Fruit fly (Drosophila melanogaster) whole organism, pupa: ENCODE data around the gene CG15739.
A peak's percentile ranks its signal among the peaks of the same experiment; 100 is the strongest.

ENCODE experiments used
- CG15710 ChIP-seq: fragments of 200-800 bp; sonication (Bioruptor generic); optimal IDR thresholded peaks from 2 replicates; lab custom pipeline; 2018; ENCODE audit warnings: missing biosample characterization, mild to moderate bottlenecking, missing genetic modification characterization, moderate library complexity
- CG17806 ChIP-seq: fragments of 200-800 bp; sonication (Bioruptor generic); optimal IDR thresholded peaks from 2 replicates; lab custom pipeline; 2018; ENCODE audit warnings: missing biosample characterization, mild to moderate bottlenecking, missing genetic modification characterization, moderate library complexity
- CG32121 ChIP-seq: fragments of 200-800 bp; sonication (Bioruptor generic); IDR thresholded peaks from 2 replicates; pipeline ENCODE4 v1.3.6; 2022; ENCODE audit warnings: missing biosample characterization, missing genetic modification characterization
- CG8159 ChIP-seq: fragments of 200-800 bp; sonication (Bioruptor generic); optimal IDR thresholded peaks from 3 replicates; lab custom pipeline; 2018; ENCODE audit warnings: missing biosample characterization, mild to moderate bottlenecking, missing genetic modification characterization, moderate library complexity

DNA sequence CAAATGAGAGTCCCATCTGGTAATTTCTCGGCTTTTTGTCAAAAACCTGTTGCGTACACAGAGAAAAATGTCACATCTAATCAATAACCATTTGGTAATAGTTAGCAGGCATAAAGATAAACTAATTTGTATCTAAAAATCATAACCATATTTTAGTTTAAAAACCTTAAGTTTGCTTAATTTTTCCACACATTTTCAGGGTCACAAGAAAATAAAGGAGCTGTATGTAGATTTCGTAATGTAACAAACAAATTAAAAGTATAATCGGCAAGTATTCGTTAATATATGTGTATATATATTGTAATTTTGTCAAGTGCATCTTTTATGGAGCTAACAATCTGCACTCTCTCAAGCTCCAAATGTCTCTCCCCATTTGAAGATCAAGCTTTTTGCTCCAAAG is 47.8 kb downstream of the CG15739 start:
- TF ChIP-seq CG17806 (tag; lab: Kevin White, UChicago) (peak; percentile 66), CG15710 (tag; lab: Kevin White, UChicago) (peak; percentile 54), CG8159 (tag; lab: Kevin White, UChicago) (peak; percentile 63), CG32121 (GFP tag; lab: Robert Waterston, UW) (peak; percentile 84)
